Fruit fly (Drosophila melanogaster) whole organism, embryonic: Measurements from ENCODE around the gene CG2865.

Experiments
- Atf3 ChIP-seq: fragments of 200-800 bp; sonication (Bioruptor generic); optimal IDR thresholded peaks from 3 replicates; lab custom pipeline; 2016; ENCODE audit warnings: missing biosample characterization, missing genetic modification characterization
- B-H1 ChIP-seq: fragments of 200-800 bp; sonication (Bioruptor generic); IDR thresholded peaks from 3 replicates; pipeline ENCODE4 v1.3.6; 2022; ENCODE audit warnings: missing biosample characterization, missing genetic modification characterization
- CG10147 ChIP-seq: fragments of 200-800 bp; sonication (Bioruptor generic); optimal IDR thresholded peaks from 2 replicates; lab custom pipeline; 2019; ENCODE audit warnings: missing biosample characterization, mild to moderate bottlenecking, missing genetic modification characterization, moderate library complexity
- CG11093 ChIP-seq: fragments of 200-800 bp; sonication (Bioruptor generic); IDR thresholded peaks from 3 replicates; pipeline ENCODE4 v1.3.6; 2022; ENCODE audit warnings: missing biosample characterization, missing genetic modification characterization
- CG11247 ChIP-seq: fragments of 200-800 bp; sonication (Bioruptor generic); IDR thresholded peaks from 2 replicates; pipeline ENCODE4 v1.3.6; 2022; ENCODE audit warnings: missing biosample characterization, missing genetic modification characterization
- CG11723 ChIP-seq: fragments of 200-800 bp; sonication (Bioruptor generic); optimal IDR thresholded peaks from 2 replicates; lab custom pipeline; 2017; ENCODE audit warnings: missing biosample characterization, mild to moderate bottlenecking, missing genetic modification characterization
- CG15601 ChIP-seq: fragments of 200-800 bp; sonication (Bioruptor generic); optimal IDR thresholded peaks from 3 replicates; lab custom pipeline; 2019; ENCODE audit warnings: missing biosample characterization, mild to moderate bottlenecking, missing genetic modification characterization, moderate library complexity
- CG17359 ChIP-seq: fragments of 200-800 bp; sonication (Bioruptor generic); optimal IDR thresholded peaks from 3 replicates; lab custom pipeline; 2018; ENCODE audit warnings: missing biosample characterization, mild to moderate bottlenecking, missing genetic modification characterization, moderate library complexity
- CG17385 ChIP-seq: fragments of 200-800 bp; sonication (Bioruptor generic); optimal IDR thresholded peaks from 3 replicates; lab custom pipeline; 2018; ENCODE audit warnings: missing biosample characterization, mild to moderate bottlenecking, missing genetic modification characterization
- CG18619 ChIP-seq: fragments of 200-800 bp; sonication (Bioruptor generic); optimal IDR thresholded peaks from 3 replicates; lab custom pipeline; 2017; ENCODE audit warnings: missing biosample characterization, mild to moderate bottlenecking, missing genetic modification characterization
- CG30403 ChIP-seq: fragments of 200-800 bp; sonication (Bioruptor generic); optimal IDR thresholded peaks from 3 replicates; lab custom pipeline; 2016; ENCODE audit warnings: missing biosample characterization, missing genetic modification characterization
- CG32767 ChIP-seq: fragments of 200-800 bp; sonication (Bioruptor generic); IDR thresholded peaks from 2 replicates; pipeline ENCODE4 v1.3.6; 2022; ENCODE audit warnings: missing biosample characterization, missing genetic modification characterization
- CG3281 ChIP-seq: fragments of 200-800 bp; sonication (Bioruptor generic); optimal IDR thresholded peaks from 3 replicates; lab custom pipeline; 2017; ENCODE audit warnings: missing biosample characterization, mild to moderate bottlenecking, missing genetic modification characterization
- CG3847 ChIP-seq: fragments of 200-800 bp; sonication (Bioruptor generic); IDR thresholded peaks from 2 replicates; pipeline ENCODE4 v1.3.6; 2022; ENCODE audit warnings: missing biosample characterization, missing genetic modification characterization
- CG3995 ChIP-seq: fragments of 200-800 bp; sonication (Bioruptor generic); optimal IDR thresholded peaks from 3 replicates; lab custom pipeline; 2016; ENCODE audit warnings: missing biosample characterization, missing genetic modification characterization
- CG4707 ChIP-seq: fragments of 200-800 bp; sonication (Bioruptor generic); optimal IDR thresholded peaks from 2 replicates; lab custom pipeline; 2018; ENCODE audit warnings: missing biosample characterization, mild to moderate bottlenecking, missing genetic modification characterization, moderate library complexity
- CG5953 ChIP-seq: fragments of 200-800 bp; sonication (Bioruptor generic); IDR thresholded peaks from 2 replicates; pipeline ENCODE4 v1.3.6; 2022; ENCODE audit warnings: missing biosample characterization, missing genetic modification characterization
- CG7271 ChIP-seq: fragments of 200-800 bp; sonication (Bioruptor generic); optimal IDR thresholded peaks from 2 replicates; lab custom pipeline; 2018; ENCODE audit warnings: missing biosample characterization, mild to moderate bottlenecking, missing genetic modification characterization, moderate library complexity
- CG7372 ChIP-seq: fragments of 200-800 bp; sonication (Bioruptor generic); IDR thresholded peaks from 2 replicates; pipeline ENCODE4 v1.3.6; 2022; ENCODE audit warnings: missing biosample characterization, missing genetic modification characterization
- CG7839 ChIP-seq: fragments of 200-800 bp; sonication (Bioruptor generic); optimal IDR thresholded peaks from 3 replicates; lab custom pipeline; 2018; ENCODE audit warnings: missing biosample characterization, mild to moderate bottlenecking, missing genetic modification characterization, moderate library complexity
- CoRest ChIP-seq: fragments of 200-800 bp; sonication (Bioruptor generic); optimal IDR thresholded peaks from 3 replicates; lab custom pipeline; 2018; ENCODE audit warnings: missing biosample characterization, mild to moderate bottlenecking, missing genetic modification characterization, moderate library complexity
- Dad ChIP-seq: fragments of 200-800 bp; sonication (Bioruptor generic); optimal IDR thresholded peaks from 3 replicates; lab custom pipeline; 2016; ENCODE audit warnings: missing biosample characterization, missing genetic modification characterization
- Doc2 ChIP-seq: fragments of 200-800 bp; sonication (Bioruptor generic); IDR thresholded peaks from 2 replicates; pipeline ENCODE4 v1.3.6; 2022; ENCODE audit warnings: missing biosample characterization, missing genetic modification characterization
- Fer3 ChIP-seq: fragments of 200-800 bp; sonication (Bioruptor generic); optimal IDR thresholded peaks from 2 replicates; lab custom pipeline; 2018; ENCODE audit warnings: missing biosample characterization, mild to moderate bottlenecking, missing genetic modification characterization, moderate library complexity
- H15 ChIP-seq: fragments of 200-800 bp; sonication (Bioruptor generic); IDR thresholded peaks from 3 replicates; pipeline ENCODE4 v1.3.6; 2022; ENCODE audit warnings: missing biosample characterization, missing genetic modification characterization
- Hand ChIP-seq: fragments of 200-800 bp; sonication (Bioruptor generic); optimal IDR thresholded peaks from 2 replicates; lab custom pipeline; 2017; ENCODE audit warnings: mild to moderate bottlenecking, missing biosample characterization, missing genetic modification reagents, missing genetic modification characterization
- Lhr ChIP-seq: fragments of 200-800 bp; sonication (Bioruptor generic); optimal IDR thresholded peaks from 3 replicates; lab custom pipeline; 2017; ENCODE audit warnings: mild to moderate bottlenecking, missing biosample characterization, missing genetic modification reagents, missing genetic modification characterization
- Lim3 ChIP-seq: fragments of 200-800 bp; sonication (Bioruptor generic); IDR thresholded peaks from 2 replicates; pipeline ENCODE4 v1.3.6; 2022; ENCODE audit warnings: missing biosample characterization, missing genetic modification characterization
- Lpt ChIP-seq: fragments of >200 bp; optimal IDR thresholded peaks from 2 replicates; lab custom pipeline; 2018; ENCODE audit warnings: missing biosample characterization, missing genetic modification characterization
- NK7.1 ChIP-seq: fragments of 200-800 bp; sonication (Bioruptor generic); optimal IDR thresholded peaks from 3 replicates; lab custom pipeline; 2016; ENCODE audit warnings: missing biosample characterization, missing genetic modification characterization
- Nf-YB ChIP-seq: fragments of 200-800 bp; sonication (Bioruptor generic); optimal IDR thresholded peaks from 3 replicates; lab custom pipeline; 2019; ENCODE audit warnings: missing biosample characterization, mild to moderate bottlenecking, missing genetic modification characterization, moderate library complexity
- Oli ChIP-seq: fragments of 200-800 bp; sonication (Bioruptor generic); optimal IDR thresholded peaks from 2 replicates; lab custom pipeline; 2018; ENCODE audit warnings: missing biosample characterization, mild to moderate bottlenecking, missing genetic modification characterization, moderate library complexity
- Poxn ChIP-seq: fragments of 200-800 bp; sonication (Bioruptor generic); IDR thresholded peaks from 2 replicates; pipeline ENCODE4 v1.3.6; 2022; ENCODE audit warnings: missing biosample characterization, missing genetic modification characterization
- Rfx ChIP-seq: fragments of 200-800 bp; sonication (Bioruptor generic); IDR thresholded peaks from 2 replicates; pipeline ENCODE4 v1.3.6; 2022; ENCODE audit warnings: missing biosample characterization, missing genetic modification characterization
- Sin3A ChIP-seq: fragments of >200 bp; optimal IDR thresholded peaks from 2 replicates; lab custom pipeline; 2018
- Sox100B ChIP-seq: fragments of 200-800 bp; sonication (Bioruptor generic); optimal IDR thresholded peaks from 3 replicates; lab custom pipeline; 2018; ENCODE audit warnings: missing biosample characterization, mild to moderate bottlenecking, missing genetic modification characterization
- ac ChIP-seq: fragments of 200-800 bp; sonication (Bioruptor generic); optimal IDR thresholded peaks from 3 replicates; lab custom pipeline; 2017; ENCODE audit warnings: missing biosample characterization, mild to moderate bottlenecking, missing genetic modification characterization
- cad ChIP-seq: fragments of >200 bp; optimal IDR thresholded peaks from 2 replicates; lab custom pipeline; 2017; ENCODE audit warnings: missing biosample characterization, missing genetic modification characterization
- corto ChIP-seq: fragments of 200-800 bp; sonication (Bioruptor generic); optimal IDR thresholded peaks from 2 replicates; lab custom pipeline; 2016; ENCODE audit warnings: missing biosample characterization, mild to moderate bottlenecking, missing genetic modification characterization, moderate library complexity
- esg ChIP-seq: fragments of 200-800 bp; sonication (Bioruptor generic); conservative IDR thresholded peaks from 2 replicates; pipeline ENCODE4 v1.3.6; 2022; ENCODE audit warnings: missing biosample characterization, missing genetic modification characterization
- eve ChIP-seq, 2 experiments: fragments of >200 bp; optimal IDR thresholded peaks; 2 replicates each; lab custom pipeline; 2017; ENCODE audit warnings: missing biosample characterization in 2 of 2, missing genetic modification characterization in 2 of 2
- fd3F ChIP-seq: fragments of 200-800 bp; sonication (Bioruptor generic); optimal IDR thresholded peaks from 2 replicates; lab custom pipeline; 2018; ENCODE audit warnings: missing biosample characterization, mild to moderate bottlenecking, missing genetic modification characterization, moderate library complexity
- fru ChIP-seq: fragments of >200 bp; optimal IDR thresholded peaks from 2 replicates; lab custom pipeline; 2017
- ham ChIP-seq: fragments of 200-800 bp; sonication (Bioruptor generic); IDR thresholded peaks from 2 replicates; pipeline ENCODE4 v1.3.6; 2022; ENCODE audit warnings: missing biosample characterization, missing genetic modification characterization
- her ChIP-seq: fragments of 200-800 bp; sonication (Bioruptor generic); optimal IDR thresholded peaks from 2 replicates; lab custom pipeline; 2016; ENCODE audit warnings: missing biosample characterization, missing genetic modification characterization
- klu ChIP-seq: fragments of 200-800 bp; sonication (Bioruptor generic); IDR thresholded peaks from 2 replicates; pipeline ENCODE4 v1.3.6; 2022; ENCODE audit warnings: missing biosample characterization, missing genetic modification characterization
- lab ChIP-seq: fragments of 200-800 bp; sonication (Bioruptor generic); optimal IDR thresholded peaks from 3 replicates; lab custom pipeline; 2017; ENCODE audit warnings: missing biosample characterization, missing genetic modification characterization, mild to moderate bottlenecking, moderate library complexity, missing genetic modification reagents
- mam ChIP-seq: fragments of 200-800 bp; sonication (Bioruptor generic); optimal IDR thresholded peaks from 3 replicates; lab custom pipeline; 2016; ENCODE audit warnings: missing biosample characterization, missing genetic modification characterization
- p53 ChIP-seq: fragments of 200-800 bp; sonication (Bioruptor generic); optimal IDR thresholded peaks from 2 replicates; lab custom pipeline; 2016; ENCODE audit warnings: missing biosample characterization, missing genetic modification characterization
- slp2 ChIP-seq: fragments of 200-800 bp; sonication (Bioruptor generic); optimal IDR thresholded peaks from 2 replicates; lab custom pipeline; 2016; ENCODE audit warnings: missing biosample characterization, missing genetic modification characterization
- ssp ChIP-seq: fragments of 200-800 bp; sonication (Bioruptor generic); IDR thresholded peaks from 2 replicates; pipeline ENCODE4 v1.3.6; 2022; ENCODE audit warnings: missing biosample characterization, missing genetic modification characterization
- toy ChIP-seq: fragments of 200-800 bp; sonication (Bioruptor generic); IDR thresholded peaks from 2 replicates; pipeline ENCODE4 v1.3.6; 2022; ENCODE audit warnings: missing biosample characterization, missing genetic modification characterization
- tx ChIP-seq: fragments of 200-800 bp; sonication (Bioruptor generic); optimal IDR thresholded peaks from 2 replicates; lab custom pipeline; 2016; ENCODE audit warnings: missing biosample characterization, missing genetic modification characterization

Gene CG2865

DNA sequence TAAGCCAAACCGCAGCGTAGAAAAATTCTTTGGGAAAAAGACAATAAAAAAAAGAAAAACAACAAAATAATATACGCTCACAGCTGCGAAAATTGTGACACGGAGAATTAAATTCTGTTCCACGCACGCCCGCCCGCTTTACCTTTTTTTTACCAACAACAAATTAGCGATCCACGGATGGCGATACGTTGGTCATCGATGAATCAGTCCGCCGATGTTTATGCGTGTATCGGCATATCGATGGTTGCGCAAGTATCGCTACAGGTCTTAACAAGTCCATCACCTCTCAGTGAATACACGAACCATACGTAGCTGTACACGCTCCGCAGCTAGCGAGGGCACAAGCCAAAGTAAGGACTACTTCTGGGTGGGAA, 22.7 kb downstream of the CG2865 start, which contains the start of gene CG2924 (continued):
- TF ChIP-seq corto (GFP tag; lab: Kevin White, UChicago) (no peak), CG11093 (no peak), tx (GFP tag; lab: Kevin White, UChicago) (peak; percentile 28), H15 (GFP tag; lab: Robert Waterston, UW) (no peak; the same call in 2 of the 3 replicates), Nf-YB (peak; percentile 33), toy (GFP tag; lab: Robert Waterston, UW) (no peak), CG11723 (GFP tag; lab: Kevin White, UChicago) (no peak), mam (peak; percentile 86), Doc2 (GFP tag; lab: Robert Waterston, UW) (no peak), CG7839 (peak; percentile 16), fru (lab: Kevin White, UChicago) (no peak), Fer3 (tag; lab: Kevin White, UChicago) (no peak), eve (GFP tag; optimal IDR thresholded peaks at IDR 0.05; lab: Kevin White, UChicago) (no peak), CG3847 (GFP tag; lab: Robert Waterston, UW) (peak; percentile 73), Hand (no peak), her (GFP tag; lab: Kevin White, UChicago) (peak; percentile 71), esg (GFP tag; lab: Robert Waterston, UW) (no peak), Sin3A (peak; percentile 73), ac (GFP tag; lab: Kevin White, UChicago) (no peak), Sox100B (GFP tag; lab: Kevin White, UChicago) (no peak), Lhr (peak; percentile 82), Oli (tag; lab: Kevin White, UChicago) (no peak), lab (GFP tag; lab: Kevin White, UChicago) (peak; percentile 68), fd3F (GFP tag; lab: Kevin White, UChicago) (no peak), Atf3 (GFP tag; lab: Kevin White, UChicago) (no peak), klu (GFP tag; lab: Robert Waterston, UW) (no peak; the same call in 1 of the 2 replicates), Dad (GFP tag; lab: Kevin White, UChicago) (peak; percentile 67), CG7372 (GFP tag; lab: Robert Waterston, UW) (no peak), slp2 (GFP tag; lab: Kevin White, UChicago) (no peak), CG7271 (tag; lab: Kevin White, UChicago) (no peak), ham (GFP tag; lab: Robert Waterston, UW) (no peak), CG17359 (tag; lab: Kevin White, UChicago) (no peak), CG4707 (GFP tag; lab: Kevin White, UChicago) (no peak), Lpt (GFP tag; lab: Kevin White, UChicago) (no peak), CG32767 (GFP tag; lab: Robert Waterston, UW) (peak; percentile 53; the same call in 1 of the 2 replicates), CG17385 (GFP tag; lab: Kevin White, UChicago) (no peak), NK7.1 (GFP tag; lab: Kevin White, UChicago) (no peak), CoRest (tag; lab: Kevin White, UChicago) (peak; percentile 39), CG5953 (GFP tag; lab: Robert Waterston, UW) (no peak), Rfx (peak; percentile 87), Lim3 (no peak), CG18619 (GFP tag; lab: Kevin White, UChicago) (peak; percentile 27), CG11247 (GFP tag; lab: Robert Waterston, UW) (peak; percentile 59; the same call in 1 of the 2 replicates), CG3281 (GFP tag; lab: Kevin White, UChicago) (no peak), p53 (GFP tag; lab: Kevin White, UChicago) (peak; percentile 90), cad (GFP tag; lab: Kevin White, UChicago) (no peak), Poxn (GFP tag; lab: Robert Waterston, UW) (no peak), B-H1 (GFP tag; lab: Robert Waterston, UW) (no peak), ssp (peak; percentile 66), CG15601 (peak; percentile 51), CG30403 (GFP tag; lab: Kevin White, UChicago) (peak; percentile 52), CG10147 (GFP tag; lab: Kevin White, UChicago) (peak; percentile 43), CG3995 (peak; percentile 24)
